Fruit fly (Drosophila melanogaster) whole organism, embryonic: ENCODE measurements around the gene Polr3E.

ENCODE experiments used
- B-H1 ChIP-seq: fragments of 200-800 bp; sonication (Bioruptor generic); IDR thresholded peaks from 3 replicates; pipeline ENCODE4 v1.3.6; 2022; ENCODE audit warnings: missing biosample characterization, missing genetic modification characterization
- C15 ChIP-seq: fragments of 200-800 bp; sonication (Bioruptor generic); IDR thresholded peaks from 3 replicates; pipeline ENCODE4 v1.3.6; 2022; ENCODE audit warnings: missing biosample characterization, missing genetic modification characterization
- CG10147 ChIP-seq: fragments of 200-800 bp; sonication (Bioruptor generic); optimal IDR thresholded peaks from 2 replicates; lab custom pipeline; 2019; ENCODE audit warnings: missing biosample characterization, mild to moderate bottlenecking, missing genetic modification characterization, moderate library complexity
- CG1024 ChIP-seq: fragments of 200-800 bp; sonication (Bioruptor generic); IDR thresholded peaks from 2 replicates; pipeline ENCODE4 v1.3.6; 2022; ENCODE audit warnings: missing biosample characterization, missing genetic modification characterization
- CG10267 ChIP-seq: fragments of 200-800 bp; sonication (Bioruptor generic); optimal IDR thresholded peaks from 2 replicates; lab custom pipeline; 2018; ENCODE audit warnings: missing biosample characterization, mild to moderate bottlenecking, missing genetic modification characterization, moderate library complexity
- CG10462 ChIP-seq: fragments of 200-800 bp; sonication (Bioruptor generic); optimal IDR thresholded peaks from 2 replicates; lab custom pipeline; 2016; ENCODE audit warnings: missing biosample characterization, missing genetic modification characterization
- CG13424 ChIP-seq: fragments of 200-800 bp; sonication (Bioruptor generic); optimal IDR thresholded peaks from 2 replicates; lab custom pipeline; 2019; ENCODE audit warnings: missing biosample characterization, mild to moderate bottlenecking, missing genetic modification characterization, moderate library complexity
- CG14965 ChIP-seq: fragments of 200-800 bp; sonication (Bioruptor generic); optimal IDR thresholded peaks from 2 replicates; lab custom pipeline; 2016; ENCODE audit warnings: missing biosample characterization, missing genetic modification characterization, borderline replicate concordance
- CG15269 ChIP-seq: fragments of 200-800 bp; sonication (Bioruptor generic); optimal IDR thresholded peaks from 2 replicates; lab custom pipeline; 2018; ENCODE audit warnings: missing biosample characterization, mild to moderate bottlenecking, missing genetic modification characterization, moderate library complexity
- CG1529 ChIP-seq: fragments of 200-800 bp; sonication (Bioruptor generic); optimal IDR thresholded peaks from 3 replicates; lab custom pipeline; 2018; ENCODE audit warnings: missing biosample characterization, missing genetic modification characterization
- CG18011 ChIP-seq: fragments of 200-800 bp; sonication (Bioruptor generic); optimal IDR thresholded peaks from 2 replicates; lab custom pipeline; 2017; ENCODE audit warnings: missing biosample characterization, missing genetic modification characterization, mild to moderate bottlenecking, moderate library complexity, missing genotype
- CG2120 ChIP-seq: fragments of 200-800 bp; sonication (Bioruptor generic); optimal IDR thresholded peaks from 3 replicates; lab custom pipeline; 2016; ENCODE audit warnings: missing biosample characterization, missing genetic modification characterization
- CG2712 ChIP-seq: fragments of 200-800 bp; optimal IDR thresholded peaks from 3 replicates; lab custom pipeline; 2019; ENCODE audit warnings: missing biosample characterization, mild to moderate bottlenecking, missing genetic modification characterization, moderate library complexity
- CG4424 ChIP-seq: fragments of 200-800 bp; sonication (Bioruptor generic); optimal IDR thresholded peaks from 3 replicates; lab custom pipeline; 2016; ENCODE audit warnings: missing biosample characterization, missing genetic modification characterization
- CG8290 ChIP-seq, 3 experiments: fragments of 200-800 bp; sonication (Bioruptor generic); optimal IDR thresholded peaks; 2 replicates each; lab custom pipeline; 2016 to 2019; ENCODE audit warnings: missing biosample characterization in 3 of 3, missing genetic modification characterization in 3 of 3, mild to moderate bottlenecking in 2 of 3, moderate library complexity in 1 of 3
- CTCF ChIP-seq: fragments of 200-800 bp; sonication (Bioruptor generic); optimal IDR thresholded peaks from 2 replicates; lab custom pipeline; 2017; ENCODE audit warnings: missing biosample characterization, mild to moderate bottlenecking, missing genetic modification characterization, moderate library complexity
- Dek ChIP-seq: fragments of 200-800 bp; sonication (Bioruptor generic); optimal IDR thresholded peaks from 3 replicates; lab custom pipeline; 2019; ENCODE audit warnings: missing biosample characterization, mild to moderate bottlenecking, missing genetic modification characterization, moderate library complexity
- Dip2 ChIP-seq: fragments of 200-800 bp; sonication (Bioruptor generic); IDR thresholded peaks from 2 replicates; pipeline ENCODE4 v1.3.6; 2022; ENCODE audit warnings: missing biosample characterization, missing genetic modification characterization
- E2f1 ChIP-seq: fragments of 200-800 bp; sonication (Bioruptor generic); IDR thresholded peaks from 2 replicates; pipeline ENCODE4 v1.3.6; 2022; ENCODE audit warnings: missing biosample characterization, missing genetic modification characterization
- E2f2 ChIP-seq: fragments of 200-800 bp; sonication (Bioruptor generic); IDR thresholded peaks from 2 replicates; pipeline ENCODE4 v1.3.6; 2022; ENCODE audit warnings: missing biosample characterization, missing genetic modification characterization
- Fer2 ChIP-seq: fragments of 200-800 bp; sonication (Bioruptor generic); optimal IDR thresholded peaks from 2 replicates; lab custom pipeline; 2018; ENCODE audit warnings: missing biosample characterization, mild to moderate bottlenecking, missing genetic modification characterization, moderate library complexity
- HLH4C ChIP-seq: fragments of 200-800 bp; sonication (Bioruptor generic); IDR thresholded peaks from 3 replicates; pipeline ENCODE4 v1.3.6; 2022; ENCODE audit warnings: missing biosample characterization, missing genetic modification characterization; ENCODE audit not compliant: partially characterized antibody
- Hmx ChIP-seq: fragments of 200-800 bp; sonication (Bioruptor generic); optimal IDR thresholded peaks from 2 replicates; lab custom pipeline; 2016; ENCODE audit warnings: missing biosample characterization, missing genetic modification characterization
- Meics ChIP-seq: fragments of 200-800 bp; sonication (Bioruptor generic); optimal IDR thresholded peaks from 2 replicates; lab custom pipeline; 2017; ENCODE audit warnings: missing biosample characterization, mild to moderate bottlenecking, missing genetic modification characterization
- Myb ChIP-seq: fragments of 200-800 bp; sonication (Bioruptor generic); optimal IDR thresholded peaks from 2 replicates; lab custom pipeline; 2016; ENCODE audit warnings: missing biosample characterization, missing genetic modification characterization
- Nf-YA ChIP-seq: fragments of 200-800 bp; sonication (Bioruptor generic); IDR thresholded peaks from 2 replicates; pipeline ENCODE4 v1.3.6; 2022; ENCODE audit warnings: missing biosample characterization, missing genetic modification characterization
- Rfx ChIP-seq: fragments of 200-800 bp; sonication (Bioruptor generic); IDR thresholded peaks from 2 replicates; pipeline ENCODE4 v1.3.6; 2022; ENCODE audit warnings: missing biosample characterization, missing genetic modification characterization
- Sry-β ChIP-seq: fragments of 200-800 bp; sonication (Bioruptor generic); optimal IDR thresholded peaks from 2 replicates; lab custom pipeline; 2018; ENCODE audit warnings: missing biosample characterization, mild to moderate bottlenecking, missing genetic modification characterization, moderate library complexity
- Trl ChIP-seq, 3 experiments: fragments of >200 bp in 2 of 3; fragments of 200-800 bp in 1 of 3; sonication (Bioruptor generic) in 1 of 3; optimal IDR thresholded peaks; 2 replicates in 1 of 3; 3 replicates in 2 of 3; lab custom pipeline; 2016 to 2017; ENCODE audit warnings: missing biosample characterization in 1 of 3, missing genetic modification characterization in 1 of 3
- bsh ChIP-seq, 2 experiments: fragments of 200-800 bp; sonication (Bioruptor generic); optimal IDR thresholded peaks; 2 replicates each; lab custom pipeline; 2017 to 2018; ENCODE audit warnings: mild to moderate bottlenecking in 2 of 2, missing biosample characterization in 2 of 2, missing genetic modification characterization in 2 of 2, moderate library complexity in 1 of 2
- caup ChIP-seq: fragments of 200-800 bp; sonication (Bioruptor generic); optimal IDR thresholded peaks from 3 replicates; lab custom pipeline; 2017; ENCODE audit warnings: missing biosample characterization, mild to moderate bottlenecking, missing genetic modification characterization, moderate library complexity; ENCODE audit not compliant: severe bottlenecking
- dmrt99B ChIP-seq: fragments of 200-800 bp; sonication (Bioruptor generic); optimal IDR thresholded peaks from 2 replicates; lab custom pipeline; 2018; ENCODE audit warnings: missing biosample characterization, mild to moderate bottlenecking, missing genetic modification characterization, moderate library complexity
- fd3F ChIP-seq: fragments of 200-800 bp; sonication (Bioruptor generic); optimal IDR thresholded peaks from 2 replicates; lab custom pipeline; 2018; ENCODE audit warnings: missing biosample characterization, mild to moderate bottlenecking, missing genetic modification characterization, moderate library complexity
- ham ChIP-seq: fragments of 200-800 bp; sonication (Bioruptor generic); IDR thresholded peaks from 2 replicates; pipeline ENCODE4 v1.3.6; 2022; ENCODE audit warnings: missing biosample characterization, missing genetic modification characterization
- hkb ChIP-seq, 2 experiments: fragments of 200-800 bp in 1 of 2; fragments of >200 bp in 1 of 2; sonication (Bioruptor generic) in 1 of 2; IDR thresholded peaks in 1 of 2; optimal IDR thresholded peaks in 1 of 2; 2 replicates each; pipeline versions ENCODE4 v1.3.6 to Lab custom; 2017 to 2022; ENCODE audit warnings: missing biosample characterization in 1 of 2, missing genetic modification characterization in 1 of 2
- lilli ChIP-seq: fragments of 200-800 bp; sonication (Bioruptor generic); optimal IDR thresholded peaks from 3 replicates; lab custom pipeline; 2016; ENCODE audit warnings: missing biosample characterization, missing genetic modification characterization
- nmo ChIP-seq: fragments of 200-800 bp; sonication (Bioruptor generic); optimal IDR thresholded peaks from 2 replicates; lab custom pipeline; 2018; ENCODE audit warnings: missing biosample characterization, mild to moderate bottlenecking, missing genetic modification characterization, moderate library complexity
- peb ChIP-seq: fragments of 200-800 bp; sonication (Bioruptor generic); IDR thresholded peaks from 2 replicates; pipeline ENCODE4 v1.3.6; 2022; ENCODE audit warnings: missing biosample characterization, missing genetic modification characterization
- pfk ChIP-seq: fragments of 200-800 bp; sonication (Bioruptor generic); optimal IDR thresholded peaks from 2 replicates; lab custom pipeline; 2018; ENCODE audit warnings: missing biosample characterization, mild to moderate bottlenecking, missing genetic modification characterization, moderate library complexity
- phol ChIP-seq: fragments of 200-800 bp; sonication (Bioruptor generic); optimal IDR thresholded peaks from 3 replicates; lab custom pipeline; 2018; ENCODE audit warnings: missing biosample characterization, mild to moderate bottlenecking, missing genetic modification characterization, moderate library complexity
- pzg ChIP-seq: fragments of 200-800 bp; sonication (Bioruptor generic); optimal IDR thresholded peaks from 3 replicates; lab custom pipeline; 2018; ENCODE audit warnings: missing biosample characterization, mild to moderate bottlenecking, missing genetic modification characterization, moderate library complexity
- ro ChIP-seq: fragments of 200-800 bp; sonication (Bioruptor generic); IDR thresholded peaks from 2 replicates; pipeline ENCODE4 v1.3.6; 2022; ENCODE audit warnings: missing biosample characterization, missing genetic modification characterization
- stwl ChIP-seq: fragments of 200-800 bp; sonication (Bioruptor generic); optimal IDR thresholded peaks from 3 replicates; lab custom pipeline; 2018; ENCODE audit warnings: missing biosample characterization, mild to moderate bottlenecking, missing genetic modification characterization, moderate library complexity
- tna ChIP-seq: fragments of 200-800 bp; sonication (Bioruptor generic); IDR thresholded peaks from 2 replicates; pipeline ENCODE4 v1.3.6; 2022; ENCODE audit warnings: missing biosample characterization, missing genetic modification characterization; ENCODE audit not compliant: partially characterized antibody
- tup ChIP-seq: fragments of 200-800 bp; sonication (Bioruptor generic); optimal IDR thresholded peaks from 2 replicates; lab custom pipeline; 2016; ENCODE audit warnings: missing biosample characterization, mild to moderate bottlenecking, missing genetic modification characterization, moderate library complexity
- unpg ChIP-seq: fragments of 200-800 bp; sonication (Bioruptor generic); optimal IDR thresholded peaks from 3 replicates; lab custom pipeline; 2018; ENCODE audit warnings: missing biosample characterization, mild to moderate bottlenecking, missing genetic modification characterization, moderate library complexity
- vvl ChIP-seq: fragments of 200-800 bp; sonication (Bioruptor generic); IDR thresholded peaks from 2 replicates; pipeline ENCODE4 v1.3.6; 2022; ENCODE audit warnings: missing biosample characterization, missing genetic modification characterization
- wek ChIP-seq: fragments of 200-800 bp; sonication (Bioruptor generic); optimal IDR thresholded peaks from 3 replicates; lab custom pipeline; 2018; ENCODE audit warnings: missing biosample characterization, mild to moderate bottlenecking, missing genetic modification characterization, moderate library complexity
- zen ChIP-seq: fragments of 200-800 bp; sonication (Bioruptor generic); optimal IDR thresholded peaks from 3 replicates; lab custom pipeline; 2018; ENCODE audit warnings: missing biosample characterization, mild to moderate bottlenecking, missing genetic modification characterization, moderate library complexity

The Polr3E gene

dm6 chr3L:21047037-21047436, 15.4 kb downstream of the Polr3E start (continued):
- TF ChIP-seq Dip2 (GFP tag; lab: Robert Waterston, UW) (no peak), CG15269 (tag; lab: Kevin White, UChicago) (peak; percentile 31), C15 (GFP tag; lab: Robert Waterston, UW) (no peak), CG2712 (tag; lab: Kevin White, UChicago) (peak; percentile 77), CG8290 (GFP tag; optimal IDR thresholded peaks at IDR 0.05; lab: Kevin White, UChicago) (peak; percentile 12), CG8290 (tag; optimal IDR thresholded peaks at IDR 0.05; lab: Kevin White, UChicago) (no peak), HLH4C (GFP tag; lab: Robert Waterston, UW) (no peak), bsh (GFP tag; optimal IDR thresholded peaks at IDR 0.05; lab: Kevin White, UChicago) (peak in 1 of 2 experiments; percentile 73), CG1024 (GFP tag; lab: Robert Waterston, UW) (no peak), CTCF (GFP tag; lab: Kevin White, UChicago) (no peak), Meics (GFP tag; lab: Kevin White, UChicago) (peak; percentile 28), fd3F (peak; percentile 26), E2f2 (GFP tag; lab: Robert Waterston, UW) (no peak), stwl (tag; lab: Kevin White, UChicago) (no peak), vvl (GFP tag; lab: Robert Waterston, UW) (peak; percentile 14; the same call in 1 of the 2 replicates), CG1529 (no peak), ro (GFP tag; lab: Robert Waterston, UW) (no peak), Sry-β (GFP tag; lab: Kevin White, UChicago) (no peak), tup (GFP tag; lab: Kevin White, UChicago) (peak; percentile 3), Hmx (GFP tag; lab: Kevin White, UChicago) (no peak), CG14965 (GFP tag; lab: Kevin White, UChicago) (no peak), caup (GFP tag; lab: Kevin White, UChicago) (no peak), CG2120 (GFP tag; lab: Kevin White, UChicago) (peak; percentile 27), nmo (GFP tag; lab: Kevin White, UChicago) (peak; percentile 5), pzg (GFP tag; lab: Kevin White, UChicago) (no peak), CG18011 (no peak), Myb (GFP tag; lab: Kevin White, UChicago) (no peak), E2f1 (GFP tag; lab: Robert Waterston, UW) (no peak), CG4424 (peak; percentile 67), B-H1 (peak; percentile 21; the same call in 1 of the 3 replicates), CG10462 (GFP tag; lab: Kevin White, UChicago) (peak; percentile 14), peb (GFP tag; lab: Robert Waterston, UW) (no peak), zen (peak; percentile 68), Trl (optimal IDR thresholded peaks at IDR 0.05; lab: Kevin White, UChicago) (peak in 1 of 2 experiments; percentile 53), Trl (GFP tag; optimal IDR thresholded peaks at IDR 0.05; lab: Kevin White, UChicago) (no peak), CG10147 (GFP tag; lab: Kevin White, UChicago) (peak; percentile 11), lilli (GFP tag; lab: Kevin White, UChicago) (peak; percentile 33), phol (peak; percentile 50), Rfx (GFP tag; lab: Robert Waterston, UW) (no peak), tna (GFP tag; lab: Robert Waterston, UW) (no peak), pfk (GFP tag; lab: Kevin White, UChicago) (no peak), wek (GFP tag; lab: Kevin White, UChicago) (no peak), Dek (tag; lab: Kevin White, UChicago) (peak; percentile 8), Fer2 (tag; lab: Kevin White, UChicago) (no peak), hkb (optimal IDR thresholded peaks at IDR 0.05; lab: Kevin White, UChicago) (no peak), hkb (GFP tag; IDR thresholded peaks at IDR 0.05; lab: Robert Waterston, UW) (0 out of 2 replicates have a peak, but pooled peaks have one; percentile 45), unpg (peak; percentile 59), dmrt99B (peak; percentile 32), CG13424 (tag; lab: Kevin White, UChicago) (peak; percentile 22), ham (GFP tag; lab: Robert Waterston, UW) (no peak), CG10267 (tag; lab: Kevin White, UChicago) (peak; percentile 61), Nf-YA (GFP tag; lab: Robert Waterston, UW) (no peak)
